Worm (Caenorhabditis elegans) whole organism, L1 larva: Measurements from ENCODE around the gene C34F11.2.
A peak's percentile ranks its signal among the peaks of the same experiment; 100 is the strongest.

Experiments used
- C04F5.9 ChIP-seq: sonication (generic microtip); optimal IDR thresholded peaks from 2 replicates; lab custom pipeline; 2016; ENCODE audit warnings: missing genetic modification characterization, missing compliant biosample characterization
- C16A3.4 ChIP-seq: fragments of 150-350 bp; optimal IDR thresholded peaks from 2 replicates; lab custom pipeline; 2014; ENCODE audit warnings: missing biosample characterization, missing genetic modification characterization
- C34B4.2 ChIP-seq: sonication (generic microtip); optimal IDR thresholded peaks from 2 replicates; lab custom pipeline; 2017; ENCODE audit warnings: mild to moderate bottlenecking, missing genetic modification characterization, missing compliant biosample characterization
- F16B12.6 ChIP-seq: fragments of 150-350 bp; optimal IDR thresholded peaks from 2 replicates; lab custom pipeline; 2014; ENCODE audit warnings: missing biosample characterization, missing genetic modification characterization
- Y116A8C.19 ChIP-seq: sonication (generic microtip); optimal IDR thresholded peaks from 2 replicates; lab custom pipeline; 2016; ENCODE audit warnings: missing compliant biosample characterization, missing genetic modification characterization, borderline replicate concordance
- aha-1 ChIP-seq: fragments of 150-350 bp; optimal IDR thresholded peaks from 2 replicates; lab custom pipeline; 2014; ENCODE audit warnings: missing biosample characterization, missing genetic modification characterization
- aly-2 ChIP-seq: fragments of 150-350 bp; optimal IDR thresholded peaks from 2 replicates; lab custom pipeline; 2014; ENCODE audit warnings: missing biosample characterization, missing genetic modification characterization
- blmp-1 ChIP-seq: fragments of 150-350 bp; optimal IDR thresholded peaks from 2 replicates; lab custom pipeline; 2014; ENCODE audit warnings: missing biosample characterization, missing genetic modification characterization
- ceh-63 ChIP-seq: fragments of 200-800 bp; sonication (Bioruptor generic); optimal IDR thresholded peaks from 2 replicates; lab custom pipeline; 2018; ENCODE audit warnings: mild to moderate bottlenecking, missing genetic modification characterization, missing compliant biosample characterization
- ceh-82 ChIP-seq, 3 experiments: fragments of 150-350 bp in 1 of 3; sonication (generic microtip) in 2 of 3; optimal IDR thresholded peaks; 2 replicates each; lab custom pipeline; 2014 to 2017; ENCODE audit warnings: missing biosample characterization in 3 of 3, missing genetic modification characterization in 3 of 3
- ceh-88 ChIP-seq: fragments of 200-800 bp; sonication (Bioruptor generic); IDR thresholded peaks from 2 replicates; pipeline ENCODE4 v1.3.6; 2022; ENCODE audit warnings: missing genetic modification characterization, missing compliant biosample characterization
- ceh-90 ChIP-seq: sonication (generic microtip); optimal IDR thresholded peaks from 2 replicates; lab custom pipeline; 2016; ENCODE audit warnings: missing genetic modification characterization, missing compliant biosample characterization
- efl-1 ChIP-seq, 4 experiments: fragments of 150-350 bp; optimal IDR thresholded peaks in 3 of 4; peaks in 1 of 4; 1 replicate in 1 of 4; 2 replicates in 3 of 4; lab custom pipeline; 2014; ENCODE audit warnings: missing biosample characterization in 2 of 4, missing genetic modification characterization in 2 of 4, missing genetic modification reagents in 2 of 4
- efl-3 ChIP-seq: fragments of 200-800 bp; sonication (Bioruptor generic); optimal IDR thresholded peaks from 2 replicates; lab custom pipeline; 2018; ENCODE audit warnings: mild to moderate bottlenecking, missing genetic modification characterization, missing compliant biosample characterization
- egl-13 ChIP-seq: sonication (generic microtip); optimal IDR thresholded peaks from 2 replicates; lab custom pipeline; 2016; ENCODE audit warnings: missing genotype, missing genetic modification reagents, missing genetic modification characterization, missing compliant biosample characterization
- elt-2 ChIP-seq: sonication (generic microtip); optimal IDR thresholded peaks from 2 replicates; lab custom pipeline; 2016; ENCODE audit warnings: missing genetic modification characterization, mild to moderate bottlenecking, inconsistent platforms, missing compliant biosample characterization, missing genetic modification reagents
- fkh-4 ChIP-seq: sonication (generic microtip); optimal IDR thresholded peaks from 2 replicates; lab custom pipeline; 2016; ENCODE audit warnings: missing compliant biosample characterization, missing genetic modification characterization, borderline replicate concordance
- fkh-8 ChIP-seq: sonication (generic microtip); optimal IDR thresholded peaks from 2 replicates; lab custom pipeline; 2016; ENCODE audit warnings: mild to moderate bottlenecking, missing genetic modification characterization, missing compliant biosample characterization
- fos-1 ChIP-seq: fragments of 150-350 bp; optimal IDR thresholded peaks from 2 replicates; lab custom pipeline; 2014; ENCODE audit warnings: missing biosample characterization, missing genetic modification characterization
- grh-1 ChIP-seq: fragments of 200-800 bp; sonication (Bioruptor generic); IDR thresholded peaks from 2 replicates; pipeline ENCODE4 v1.3.6; 2022; ENCODE audit warnings: missing genetic modification reagents, missing genetic modification characterization, missing compliant biosample characterization
- hpl-2 ChIP-seq: fragments of 150-350 bp; optimal IDR thresholded peaks from 2 replicates; lab custom pipeline; 2014; ENCODE audit warnings: missing biosample characterization, missing genetic modification reagents, missing genetic modification characterization
- jun-1 ChIP-seq: fragments of 150-350 bp; optimal IDR thresholded peaks from 2 replicates; lab custom pipeline; 2014; ENCODE audit warnings: missing biosample characterization, missing genetic modification reagents, missing genetic modification characterization
- lin-35 ChIP-seq, 2 experiments: fragments of 150-350 bp; optimal IDR thresholded peaks; 2 replicates each; lab custom pipeline; 2014; ENCODE audit warnings: missing biosample characterization in 2 of 2, missing genetic modification characterization in 2 of 2, missing genetic modification reagents in 2 of 2
- lir-3 ChIP-seq: sonication (generic microtip); optimal IDR thresholded peaks from 2 replicates; lab custom pipeline; 2016; ENCODE audit warnings: mild to moderate bottlenecking, missing genetic modification characterization, moderate library complexity, missing compliant biosample characterization; ENCODE audit not compliant: poor library complexity
- mab-9 ChIP-seq: fragments of 200-800 bp; sonication (Bioruptor generic); IDR thresholded peaks from 2 replicates; pipeline ENCODE4 v1.3.6; 2022; ENCODE audit warnings: missing genetic modification reagents, missing genetic modification characterization, missing compliant biosample characterization
- mef-2 ChIP-seq: fragments of 150-350 bp; optimal IDR thresholded peaks from 2 replicates; lab custom pipeline; 2014; ENCODE audit warnings: missing biosample characterization, missing genetic modification characterization
- nhr-11 ChIP-seq: fragments of 150-350 bp; optimal IDR thresholded peaks from 2 replicates; lab custom pipeline; 2014; ENCODE audit warnings: missing biosample characterization, missing genetic modification characterization
- nhr-19 ChIP-seq: fragments of 200-800 bp; sonication (Bioruptor generic); conservative IDR thresholded peaks from 2 replicates; pipeline ENCODE4 v1.3.6; 2022; ENCODE audit warnings: missing genetic modification characterization, missing compliant biosample characterization
- nhr-20 ChIP-seq: sonication (generic microtip); optimal IDR thresholded peaks from 2 replicates; lab custom pipeline; 2016; ENCODE audit warnings: mild to moderate bottlenecking, missing genetic modification characterization, missing compliant biosample characterization
- nhr-237 ChIP-seq: fragments of 150-350 bp; optimal IDR thresholded peaks from 2 replicates; lab custom pipeline; 2014; ENCODE audit warnings: missing biosample characterization, missing genetic modification characterization
- nhr-28 ChIP-seq: fragments of 150-350 bp; optimal IDR thresholded peaks from 2 replicates; lab custom pipeline; 2014; ENCODE audit warnings: missing biosample characterization, missing genetic modification characterization
- nhr-47 ChIP-seq: sonication (generic microtip); optimal IDR thresholded peaks from 2 replicates; lab custom pipeline; 2016; ENCODE audit warnings: mild to moderate bottlenecking, missing genetic modification characterization, moderate library complexity, missing compliant biosample characterization
- nhr-71 ChIP-seq: sonication (generic microtip); optimal IDR thresholded peaks from 2 replicates; lab custom pipeline; 2016; ENCODE audit warnings: mild to moderate bottlenecking, missing genetic modification characterization, moderate library complexity, missing compliant biosample characterization
- nhr-76 ChIP-seq: sonication (generic microtip); optimal IDR thresholded peaks from 2 replicates; lab custom pipeline; 2017; ENCODE audit warnings: missing biosample characterization, missing genetic modification characterization
- nhr-84 ChIP-seq: sonication (generic microtip); optimal IDR thresholded peaks from 2 replicates; lab custom pipeline; 2017; ENCODE audit warnings: missing biosample characterization, missing genetic modification characterization
- nhr-85 ChIP-seq: sonication (generic microtip); peaks from one replicate; lab custom pipeline; 2016; ENCODE audit warnings: missing genetic modification characterization, inconsistent platforms, missing compliant biosample characterization
- skn-1 ChIP-seq: fragments of 150-350 bp; optimal IDR thresholded peaks from 2 replicates; lab custom pipeline; 2014; ENCODE audit warnings: missing biosample characterization, missing genetic modification characterization
- snu-23 ChIP-seq: sonication (generic microtip); optimal IDR thresholded peaks from 2 replicates; lab custom pipeline; 2016; ENCODE audit warnings: missing genetic modification characterization, missing compliant biosample characterization
- sptf-1 ChIP-seq: fragments of 150-350 bp; optimal IDR thresholded peaks from 2 replicates; lab custom pipeline; 2014; ENCODE audit warnings: missing biosample characterization, missing genetic modification characterization
- sup-37 ChIP-seq: fragments of 200-800 bp; sonication (Bioruptor generic); optimal IDR thresholded peaks from 2 replicates; lab custom pipeline; 2018; ENCODE audit warnings: mild to moderate bottlenecking, missing genetic modification characterization, missing compliant biosample characterization
- swsn-7 ChIP-seq: sonication (generic microtip); optimal IDR thresholded peaks from 2 replicates; lab custom pipeline; 2016; ENCODE audit warnings: missing genetic modification characterization, missing compliant biosample characterization
- tlp-1 ChIP-seq: fragments of 150-350 bp; optimal IDR thresholded peaks from 2 replicates; lab custom pipeline; 2014; ENCODE audit warnings: missing biosample characterization, missing genetic modification characterization
- unc-130 ChIP-seq: fragments of 150-350 bp; optimal IDR thresholded peaks from 2 replicates; lab custom pipeline; 2017; ENCODE audit warnings: missing biosample characterization, missing genetic modification characterization, inconsistent platforms
- vab-15 ChIP-seq: sonication (generic microtip); optimal IDR thresholded peaks from 2 replicates; lab custom pipeline; 2017; ENCODE audit warnings: missing genotype, mild to moderate bottlenecking, missing genetic modification characterization, missing compliant biosample characterization
- zag-1 ChIP-seq: fragments of 150-350 bp; optimal IDR thresholded peaks from 2 replicates; lab custom pipeline; 2014; ENCODE audit warnings: missing biosample characterization, missing genetic modification characterization
- ztf-4 ChIP-seq: fragments of 150-350 bp; optimal IDR thresholded peaks from 2 replicates; lab custom pipeline; 2014; ENCODE audit warnings: missing biosample characterization, missing genetic modification characterization

Gene C34F11.2

ce11 chrII:5186870-5187269 lies 25.2 kb upstream of the C34F11.2 start:
- TF ChIP-seq mef-2 (tag; lab: Kevin White, UChicago) = no peak
- TF ChIP-seq elt-2 (tag; lab: Kevin White, UChicago) = peak; percentile 88
- no peak for TF ChIP-seq ceh-88
- TF ChIP-seq, all 84 proteins: peak for 1

- TF ChIP-seq nhr-71 (no peak), ceh-82 (tag; optimal IDR thresholded peaks at IDR 0.05; lab: Kevin White, UChicago) (no peak), tlp-1 (tag; lab: Kevin White, UChicago) (no peak), C16A3.4 (no peak), ztf-4 (tag; lab: Kevin White, UChicago) (no peak), sptf-1 (tag; lab: Kevin White, UChicago) (no peak), mab-9 (GFP tag; lab: Robert Waterston, UW) (no peak), nhr-76 (no peak), nhr-84 (tag; lab: Kevin White, UChicago) (no peak), lir-3 (tag; lab: Kevin White, UChicago) (no peak), nhr-85 (tag; lab: Kevin White, UChicago) (no peak), nhr-47 (no peak), fkh-4 (tag; lab: Kevin White, UChicago) (no peak), swsn-7 (no peak), Y116A8C.19 (no peak), ceh-63 (no peak), ceh-90 (tag; lab: Kevin White, UChicago) (no peak), snu-23 (no peak), nhr-20 (no peak), elt-2 (tag; lab: Kevin White, UChicago) (no peak)
- TF ChIP-seq, all 84 proteins: peak for 0
Measured at ce11 chrII:5187469-5187868, 24.6 kb upstream of the C34F11.2 start, which contains the start of gene crh-2. crh-2 (minus strand) TSS chrII:5187569.

ce11 chrII:5187934-5188333 lies 24.1 kb upstream of the C34F11.2 start:
- no peak for TF ChIP-seq grh-1
- TF ChIP-seq fkh-4 (tag; lab: Kevin White, UChicago) = no peak
- TF ChIP-seq aha-1 (tag; lab: Kevin White, UChicago) = no peak
- TF ChIP-seq ceh-82 (tag; optimal IDR thresholded peaks at IDR 0.05; lab: Kevin White, UChicago) = no peak
- TF ChIP-seq egl-13 = no peak
- no peak for TF ChIP-seq aly-2 (tag; lab: Kevin White, UChicago)
- no peak for TF ChIP-seq C04F5.9 (tag; lab: Kevin White, UChicago)
- TF ChIP-seq skn-1 (tag; lab: Kevin White, UChicago) = no peak
- TF ChIP-seq nhr-237 (tag; lab: Kevin White, UChicago) = no peak
- TF ChIP-seq fos-1 (tag; lab: Kevin White, UChicago) = no peak
- TF ChIP-seq C34B4.2 = no peak
- TF ChIP-seq, all 84 proteins: peak for 0

DNA sequence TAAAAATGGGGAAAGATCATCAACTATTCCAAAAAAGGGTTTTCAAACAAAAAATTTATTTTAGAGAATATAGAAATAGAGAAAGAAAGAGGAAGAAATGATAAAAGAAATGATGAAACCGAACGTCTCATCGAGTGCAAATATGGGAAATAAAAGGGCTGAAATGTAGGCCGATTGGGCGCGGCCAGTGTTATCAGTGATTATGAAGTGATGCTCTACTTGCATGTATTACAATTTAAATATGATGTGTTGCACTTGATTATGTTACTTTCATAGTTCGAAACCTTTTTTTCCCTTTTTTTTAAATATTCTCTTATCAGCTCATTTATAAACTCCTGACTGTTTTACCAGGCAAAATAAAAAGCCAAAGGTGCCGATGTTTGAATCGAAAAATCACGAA lies 20.3 kb upstream of the C34F11.2 start:
- no peak for TF ChIP-seq efl-3
- no peak for TF ChIP-seq efl-1 (optimal IDR thresholded peaks at IDR 0.05; lab: Kevin White, UChicago)
- peak in 1 of 2 experiments; percentile 70 for TF ChIP-seq efl-1 (GFP tag; optimal IDR thresholded peaks at IDR 0.05 in 1 of 2; lab: Kevin White, UChicago)
- peak; percentile 25 for TF ChIP-seq jun-1 (tag; lab: Kevin White, UChicago)
- TF ChIP-seq lin-35 (GFP tag; optimal IDR thresholded peaks at IDR 0.05; lab: Kevin White, UChicago) = peak in 1 of 2 experiments; percentile 22
- peak; percentile 96 for TF ChIP-seq elt-2 (tag; lab: Kevin White, UChicago)

- TF ChIP-seq ceh-88 (no peak), swsn-7 (no peak), sup-37 (GFP tag; lab: Kevin White, UChicago) (no peak), fkh-8 (tag; lab: Kevin White, UChicago) (no peak), lir-3 (tag; lab: Kevin White, UChicago) (no peak), nhr-11 (no peak), nhr-84 (tag; lab: Kevin White, UChicago) (no peak), nhr-71 (no peak), C16A3.4 (no peak), nhr-28 (tag; lab: Kevin White, UChicago) (no peak), hpl-2 (no peak), nhr-19 (GFP tag; lab: Robert Waterston, UW) (no peak), unc-130 (tag; lab: Kevin White, UChicago) (no peak), F16B12.6 (no peak), fkh-4 (tag; lab: Kevin White, UChicago) (no peak), vab-15 (tag; lab: Kevin White, UChicago) (no peak), blmp-1 (tag; lab: Kevin White, UChicago) (no peak), mab-9 (GFP tag; lab: Robert Waterston, UW) (no peak), zag-1 (tag; lab: Kevin White, UChicago) (no peak)
- TF ChIP-seq, all 84 proteins: peak for 0
Measured at ce11 chrII:5194066-5194465, 18.0 kb upstream of the C34F11.2 start, which contains the start of gene msp-49. msp-49 (plus strand) TSS chrII:5194366.
